Fruit fly (Drosophila melanogaster): ENCODE results near the gene PCNA2.

The PCNA2 gene

DNA sequence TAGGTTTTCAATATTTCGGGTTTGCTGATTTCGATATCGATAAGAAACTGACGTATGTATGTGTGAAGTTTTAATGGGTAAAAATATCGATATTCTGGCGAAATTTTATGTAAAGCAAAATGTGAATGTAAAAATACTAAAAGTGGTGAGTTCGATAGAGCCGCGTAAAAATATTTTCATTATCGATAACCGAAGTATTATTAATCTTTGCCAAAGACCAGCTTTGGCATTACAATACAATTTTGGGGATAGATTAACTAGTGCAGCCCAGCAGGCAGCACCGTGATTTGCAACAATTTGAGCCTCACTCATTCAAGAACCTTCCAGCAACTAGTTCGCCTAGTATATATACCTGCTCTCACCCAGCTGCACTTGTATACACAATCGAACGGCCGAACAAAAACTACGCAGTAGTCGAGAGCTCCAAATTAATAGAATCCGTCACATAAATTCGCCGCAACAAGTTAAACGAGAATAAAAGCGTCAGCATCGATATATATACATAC lies 41.5 kb downstream of the PCNA2 start:
- no peak for TF ChIP-seq noc (tag; optimal IDR thresholded peaks at IDR 0.05)

DNA sequence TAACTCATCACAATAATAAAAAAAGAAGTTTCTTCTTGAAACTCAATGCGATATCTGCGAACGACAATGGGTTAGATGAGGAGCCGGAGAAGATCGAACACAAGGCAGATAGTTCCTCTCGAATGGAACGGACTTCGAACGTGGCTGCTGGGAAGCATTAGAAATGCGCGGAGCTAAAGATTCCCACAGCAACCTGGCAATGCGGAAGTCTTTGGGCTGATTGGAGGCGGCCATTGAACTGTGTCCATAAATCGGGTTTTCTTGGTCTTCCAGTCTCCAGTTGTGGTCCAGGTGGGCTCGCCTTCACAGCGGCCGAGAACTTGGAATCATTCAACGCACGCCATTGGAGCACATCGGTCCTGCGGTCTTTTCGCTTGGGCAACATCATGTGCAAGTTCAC lies 43.5 kb downstream of the PCNA2 start, which contains the start of gene CG13081:
TSS of gene CG13081 (plus strand) at position 301 of the 400 bp plus-strand sequence.
- no peak for TF ChIP-seq noc (tag; optimal IDR thresholded peaks at IDR 0.05)

DNA sequence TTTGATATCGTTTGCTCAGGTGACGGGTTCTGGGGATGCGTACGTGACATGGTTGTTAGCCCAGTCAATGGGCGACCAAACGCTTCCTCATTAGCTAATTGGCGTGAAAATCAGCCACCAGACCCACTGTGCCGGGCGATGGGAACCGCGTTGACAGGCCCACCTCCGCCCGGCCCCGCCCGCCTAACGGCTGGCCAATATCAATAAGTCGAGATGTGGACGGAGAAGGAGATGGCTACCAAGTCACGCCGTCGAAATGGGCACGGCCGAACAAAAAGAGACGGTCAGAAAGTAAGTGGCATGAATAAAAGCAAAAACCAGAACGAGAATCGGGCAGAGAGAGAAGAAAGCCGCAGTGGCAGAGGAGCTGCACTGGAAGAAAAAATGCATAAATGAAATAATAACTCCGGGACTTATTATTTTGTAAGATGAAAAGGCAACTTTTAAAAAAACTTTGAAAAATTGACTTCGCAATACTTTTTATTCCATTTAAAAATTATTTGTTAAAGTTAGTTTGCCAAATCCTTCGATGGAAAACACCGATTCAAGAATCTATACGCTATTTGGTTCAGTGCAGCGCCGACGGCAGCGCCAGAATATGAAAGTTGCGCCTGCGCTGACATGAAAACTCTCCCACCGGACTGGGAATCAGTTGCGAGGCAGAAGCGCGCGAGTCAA lies 45.9 kb downstream of the PCNA2 start, which contains the start of gene CG13082:
TSS of gene CG13082 (plus strand) at position 647 of the 678 bp plus-strand sequence.
- peak; percentile 68 for TF ChIP-seq noc (tag; optimal IDR thresholded peaks at IDR 0.05)

DNA sequence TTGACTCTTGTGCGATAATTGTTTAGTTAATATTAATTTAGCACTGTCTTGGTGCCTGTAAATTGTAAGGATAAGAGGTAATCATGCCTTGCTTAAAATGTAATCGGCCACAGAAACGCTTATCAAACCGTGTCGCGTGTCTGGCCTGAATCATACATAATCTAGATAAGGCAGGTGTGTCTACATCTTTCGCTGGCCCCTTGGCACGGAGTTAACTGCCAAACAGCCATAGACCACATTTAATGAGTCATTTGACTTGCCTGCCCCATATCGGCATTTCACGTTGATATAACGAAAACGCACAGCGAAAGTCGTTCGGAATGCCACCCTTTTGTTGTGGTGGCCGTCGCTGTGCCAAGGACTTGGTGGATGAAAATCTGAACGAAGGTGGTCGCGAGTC lies 48.6 kb downstream of the PCNA2 start, which contains the start of gene CG31697:
TSS of gene CG31697 (plus strand) at position 215 of the 400 bp plus-strand sequence.
- TF ChIP-seq noc (tag; optimal IDR thresholded peaks at IDR 0.05) = no peak

DNA sequence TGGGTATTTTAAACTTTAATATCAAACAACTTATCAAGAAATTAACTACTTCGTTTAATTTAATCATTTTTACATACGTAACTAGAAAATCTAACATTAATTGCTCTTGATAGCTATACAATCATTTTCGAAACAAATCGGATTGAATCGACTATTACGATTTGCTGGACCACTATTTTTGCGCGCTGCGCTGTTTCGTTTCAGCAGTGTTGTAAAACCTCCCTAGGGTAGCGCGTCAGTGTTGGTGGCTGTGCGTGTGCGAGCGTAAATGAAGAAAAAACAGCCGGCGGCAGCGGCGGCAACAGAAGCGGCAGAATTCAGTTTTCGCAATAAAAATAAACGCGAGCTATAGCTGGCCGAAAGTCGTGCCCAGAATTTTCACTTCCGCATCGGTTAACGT lies 50.5 kb downstream of the PCNA2 start, which contains the start of gene CG33116:
TSS of gene CG33116 (plus strand) at position 233 of the 400 bp plus-strand sequence.
- peak; percentile 74 for TF ChIP-seq noc (tag; optimal IDR thresholded peaks at IDR 0.05)

All from whole organism, larva.